Worm (Caenorhabditis elegans) whole organism, L4 larva: ENCODE measurements around the gene clec-59.

Source experiments
- D1046.2 ChIP-seq: fragments of 200-800 bp; sonication (Bioruptor generic); IDR thresholded peaks from 2 replicates; pipeline ENCODE4 v1.3.6; 2022; ENCODE audit warnings: missing genetic modification characterization, missing compliant biosample characterization
- F10B5.3 ChIP-seq: sonication (generic microtip); optimal IDR thresholded peaks from 2 replicates; lab custom pipeline; 2016; ENCODE audit warnings: mild to moderate bottlenecking, missing genetic modification characterization, missing compliant biosample characterization
- F26F4.8 ChIP-seq: fragments of 200-800 bp; sonication (Bioruptor generic); conservative IDR thresholded peaks from 2 replicates; pipeline ENCODE4 v1.3.6; 2022; ENCODE audit warnings: missing genetic modification characterization, missing compliant biosample characterization
- F44E2.7 ChIP-seq: fragments of 200-800 bp; sonication (Bioruptor generic); IDR thresholded peaks from 2 replicates; pipeline ENCODE4 v2.1.2; 2022; ENCODE audit warnings: missing genetic modification characterization, missing compliant biosample characterization
- R02D3.7 ChIP-seq: fragments of 150-350 bp; sonication (generic microtip); optimal IDR thresholded peaks from 3 replicates; lab custom pipeline; 2014; ENCODE audit warnings: missing biosample characterization, missing genetic modification characterization
- T26A8.4 ChIP-seq: fragments of 200-800 bp; sonication (Bioruptor generic); IDR thresholded peaks from 2 replicates; pipeline ENCODE4 v1.3.6; 2022; ENCODE audit warnings: missing genetic modification characterization, missing compliant biosample characterization
- Y105C5A.15 ChIP-seq: fragments of 200-800 bp; sonication (Bioruptor generic); IDR thresholded peaks from 2 replicates; pipeline ENCODE4 v1.3.6; 2022; ENCODE audit warnings: missing genetic modification characterization, missing compliant biosample characterization
- Y48G9A.11 ChIP-seq: fragments of 200-800 bp; sonication (Bioruptor generic); IDR thresholded peaks from 2 replicates; pipeline ENCODE4 v1.3.6; 2022; ENCODE audit warnings: missing genetic modification reagents, missing genetic modification characterization, missing compliant biosample characterization
- Y5F2A.4 ChIP-seq: fragments of 200-800 bp; sonication (Bioruptor generic); optimal IDR thresholded peaks from 2 replicates; lab custom pipeline; 2018; ENCODE audit warnings: mild to moderate bottlenecking, missing genetic modification characterization, missing compliant biosample characterization
- ZK546.5 ChIP-seq, 2 experiments: sonication (generic microtip); optimal IDR thresholded peaks; 2 replicates each; lab custom pipeline; 2017; ENCODE audit warnings: missing biosample characterization in 2 of 2, missing genetic modification characterization in 2 of 2
- aha-1 ChIP-seq: fragments of 150-350 bp; peaks from one replicate; lab custom pipeline; 2014; ENCODE audit warnings: missing biosample characterization, missing genetic modification characterization
- aly-2 ChIP-seq: sonication (generic microtip); optimal IDR thresholded peaks from 2 replicates; lab custom pipeline; 2018; ENCODE audit warnings: missing biosample characterization, missing genetic modification characterization
- ama-1 ChIP-seq: fragments of 150-350 bp; optimal IDR thresholded peaks from 2 replicates; lab custom pipeline; 2014; ENCODE audit warnings: inconsistent platforms, mixed read lengths
- arid-1 ChIP-seq: fragments of 200-800 bp; sonication (Bioruptor generic); conservative IDR thresholded peaks from 2 replicates; pipeline ENCODE4 v1.3.6; 2022; ENCODE audit warnings: missing genetic modification reagents, missing genetic modification characterization, missing compliant biosample characterization
- ceh-20 ChIP-seq: fragments of 200-800 bp; sonication (Bioruptor generic); IDR thresholded peaks from 2 replicates; pipeline ENCODE4 v1.3.6; 2022; ENCODE audit warnings: missing genetic modification reagents, missing genetic modification characterization, missing compliant biosample characterization
- ceh-32 ChIP-seq: sonication (generic microtip); optimal IDR thresholded peaks from 2 replicates; lab custom pipeline; 2016; ENCODE audit warnings: mild to moderate bottlenecking, missing genetic modification characterization, missing compliant biosample characterization; ENCODE audit not compliant: poor library complexity
- ceh-44 ChIP-seq: fragments of 200-800 bp; sonication (Bioruptor generic); IDR thresholded peaks from 2 replicates; pipeline ENCODE4 v1.3.6; 2022; ENCODE audit warnings: missing genetic modification reagents, missing genetic modification characterization, missing compliant biosample characterization
- ceh-62 ChIP-seq: sonication (generic microtip); optimal IDR thresholded peaks from 2 replicates; lab custom pipeline; 2017; ENCODE audit warnings: missing biosample characterization, missing genetic modification characterization
- daf-16 ChIP-seq, 3 experiments: sonication (generic microtip); optimal IDR thresholded peaks; 2 replicates each; lab custom pipeline; 2016 to 2017; ENCODE audit warnings: missing genetic modification characterization in 3 of 3, missing genetic modification reagents in 3 of 3, mild to moderate bottlenecking in 2 of 3, missing compliant biosample characterization in 2 of 3, missing biosample characterization in 1 of 3, moderate library complexity in 1 of 3
- daf-19 ChIP-seq: fragments of 200-800 bp; sonication (Bioruptor generic); conservative IDR thresholded peaks from 2 replicates; pipeline ENCODE4 v1.3.6; 2022; ENCODE audit warnings: missing genetic modification characterization, missing compliant biosample characterization
- daf-8 ChIP-seq: fragments of 200-800 bp; sonication (Bioruptor generic); IDR thresholded peaks from 2 replicates; pipeline ENCODE4 v1.3.6; 2022; ENCODE audit warnings: missing genetic modification characterization, missing compliant biosample characterization
- dmd-6 ChIP-seq: fragments of 200-800 bp; sonication (Bioruptor generic); IDR thresholded peaks from 2 replicates; pipeline ENCODE4 v1.3.6; 2022; ENCODE audit warnings: missing genetic modification reagents, missing genetic modification characterization, missing compliant biosample characterization
- dmd-8 ChIP-seq: fragments of 200-800 bp; sonication (Bioruptor generic); IDR thresholded peaks from 2 replicates; pipeline ENCODE4 v1.3.6; 2022; ENCODE audit warnings: missing genetic modification characterization, missing compliant biosample characterization
- dmd-9 ChIP-seq: fragments of 200-800 bp; sonication (Bioruptor generic); IDR thresholded peaks from 2 replicates; pipeline ENCODE4 v1.3.6; 2022; ENCODE audit warnings: missing genetic modification reagents, missing genetic modification characterization, missing compliant biosample characterization
- duxl-1 ChIP-seq: sonication (generic microtip); optimal IDR thresholded peaks from 2 replicates; lab custom pipeline; 2016; ENCODE audit warnings: mild to moderate bottlenecking, missing genetic modification characterization, moderate library complexity, missing compliant biosample characterization; ENCODE audit not compliant: poor library complexity
- fkh-10 ChIP-seq: fragments of 150-350 bp; optimal IDR thresholded peaks from 2 replicates; lab custom pipeline; 2014; ENCODE audit warnings: missing biosample characterization, missing genetic modification reagents, missing genetic modification characterization
- hmg-1.1 ChIP-seq: fragments of 200-800 bp; sonication (Bioruptor generic); IDR thresholded peaks from 2 replicates; pipeline ENCODE4 v1.3.6; 2022; ENCODE audit warnings: missing genetic modification reagents, missing genetic modification characterization, missing compliant biosample characterization
- lin-1 ChIP-seq: fragments of 200-800 bp; sonication (Bioruptor generic); IDR thresholded peaks from 2 replicates; pipeline ENCODE4 v1.3.6; 2022; ENCODE audit warnings: missing genetic modification reagents, missing genetic modification characterization, missing compliant biosample characterization
- lin-15B ChIP-seq: fragments of 150-350 bp; sonication (generic microtip); optimal IDR thresholded peaks from 3 replicates; lab custom pipeline; 2014; ENCODE audit warnings: missing biosample characterization, missing genetic modification characterization
- lin-29 ChIP-seq: fragments of 200-800 bp; sonication (Bioruptor generic); IDR thresholded peaks from 2 replicates; pipeline ENCODE4 v1.3.6; 2022; ENCODE audit warnings: missing genetic modification reagents, missing genetic modification characterization, missing compliant biosample characterization
- lin-39 ChIP-seq: fragments of 150-350 bp; optimal IDR thresholded peaks from 2 replicates; lab custom pipeline; 2014; ENCODE audit warnings: missing biosample characterization, missing genetic modification reagents, missing genetic modification characterization
- lir-3 ChIP-seq: sonication (generic microtip); optimal IDR thresholded peaks from 2 replicates; lab custom pipeline; 2016; ENCODE audit warnings: mild to moderate bottlenecking, missing genetic modification characterization, missing compliant biosample characterization
- lsy-2 ChIP-seq, 2 experiments: fragments of 150-350 bp in 1 of 2; sonication (generic microtip) in 1 of 2; optimal IDR thresholded peaks; 2 replicates each; lab custom pipeline; 2014 to 2017; ENCODE audit warnings: missing biosample characterization in 2 of 2, missing genetic modification characterization in 2 of 2
- mdl-1 ChIP-seq, 2 experiments: fragments of 150-350 bp in 1 of 2; sonication (generic microtip) in 1 of 2; optimal IDR thresholded peaks; 2 replicates each; lab custom pipeline; 2014 to 2017; ENCODE audit warnings: missing biosample characterization in 2 of 2, missing genetic modification characterization in 2 of 2
- mdt-29 ChIP-seq: fragments of 200-800 bp; sonication (Bioruptor generic); IDR thresholded peaks from 2 replicates; pipeline ENCODE4 v1.3.6; 2022; ENCODE audit warnings: missing genetic modification reagents, missing genetic modification characterization, missing compliant biosample characterization
- mxl-2 ChIP-seq: fragments of 200-800 bp; sonication (Bioruptor generic); conservative IDR thresholded peaks from 2 replicates; pipeline ENCODE4 v1.3.6; 2022; ENCODE audit warnings: missing genetic modification reagents, missing genetic modification characterization, missing compliant biosample characterization
- mxl-3 ChIP-seq: fragments of 200-800 bp; sonication (Bioruptor generic); optimal IDR thresholded peaks from 2 replicates; lab custom pipeline; 2018; ENCODE audit warnings: mild to moderate bottlenecking, missing genetic modification characterization, missing compliant biosample characterization
- nhr-42 ChIP-seq: fragments of 200-800 bp; sonication (Bioruptor generic); IDR thresholded peaks from 2 replicates; pipeline ENCODE4 v1.3.6; 2022; ENCODE audit warnings: missing genetic modification characterization, missing compliant biosample characterization
- nhr-76 ChIP-seq: fragments of 150-350 bp; optimal IDR thresholded peaks from 2 replicates; lab custom pipeline; 2014; ENCODE audit warnings: missing biosample characterization, missing genetic modification characterization
- nhr-77 ChIP-seq: fragments of 150-350 bp; optimal IDR thresholded peaks from 2 replicates; lab custom pipeline; 2014; ENCODE audit warnings: missing biosample characterization, missing genetic modification characterization
- pha-4 ChIP-seq, 2 experiments: fragments of 150-350 bp in 1 of 2; fragments of 200-800 bp in 1 of 2; sonication (Bioruptor generic) in 1 of 2; IDR thresholded peaks in 1 of 2; optimal IDR thresholded peaks in 1 of 2; 2 replicates each; pipeline versions ENCODE4 v1.3.6 to Lab custom; 2014 to 2022; ENCODE audit warnings: missing genetic modification characterization in 2 of 2, missing genetic modification reagents in 2 of 2, missing biosample characterization in 1 of 2, missing compliant biosample characterization in 1 of 2
- php-3 ChIP-seq: fragments of 200-800 bp; sonication (Bioruptor generic); IDR thresholded peaks from 2 replicates; pipeline ENCODE4 v1.3.6; 2022; ENCODE audit warnings: missing genetic modification reagents, missing genetic modification characterization, missing compliant biosample characterization
- sdz-12 ChIP-seq: fragments of 200-800 bp; sonication (Bioruptor generic); optimal IDR thresholded peaks from 2 replicates; lab custom pipeline; 2018; ENCODE audit warnings: mild to moderate bottlenecking, missing genetic modification characterization, missing compliant biosample characterization
- snpc-1.2 ChIP-seq: fragments of 200-800 bp; sonication (Bioruptor generic); IDR thresholded peaks from 2 replicates; pipeline ENCODE4 v1.3.6; 2022; ENCODE audit warnings: missing genetic modification reagents, missing genetic modification characterization, missing compliant biosample characterization
- snpc-4 ChIP-seq: fragments of 150-350 bp; optimal IDR thresholded peaks from 2 replicates; lab custom pipeline; 2014; ENCODE audit warnings: missing biosample characterization, missing genetic modification characterization
- unc-39 ChIP-seq: sonication (generic microtip); optimal IDR thresholded peaks from 2 replicates; lab custom pipeline; 2017; ENCODE audit warnings: missing biosample characterization, missing genetic modification characterization
- zag-1 ChIP-seq: fragments of 150-350 bp; optimal IDR thresholded peaks from 2 replicates; lab custom pipeline; 2014; ENCODE audit warnings: missing biosample characterization, missing genetic modification characterization
- zfp-3 ChIP-seq: fragments of 200-800 bp; sonication (Bioruptor generic); conservative IDR thresholded peaks from 2 replicates; pipeline ENCODE4 v1.3.6; 2022; ENCODE audit warnings: missing genetic modification reagents, missing genetic modification characterization, missing compliant biosample characterization
- zip-11 ChIP-seq: fragments of 200-800 bp; sonication (Bioruptor generic); IDR thresholded peaks from 2 replicates; pipeline ENCODE4 v1.3.6; 2022; ENCODE audit warnings: missing genetic modification characterization, missing compliant biosample characterization

clec-59 gene

DNA sequence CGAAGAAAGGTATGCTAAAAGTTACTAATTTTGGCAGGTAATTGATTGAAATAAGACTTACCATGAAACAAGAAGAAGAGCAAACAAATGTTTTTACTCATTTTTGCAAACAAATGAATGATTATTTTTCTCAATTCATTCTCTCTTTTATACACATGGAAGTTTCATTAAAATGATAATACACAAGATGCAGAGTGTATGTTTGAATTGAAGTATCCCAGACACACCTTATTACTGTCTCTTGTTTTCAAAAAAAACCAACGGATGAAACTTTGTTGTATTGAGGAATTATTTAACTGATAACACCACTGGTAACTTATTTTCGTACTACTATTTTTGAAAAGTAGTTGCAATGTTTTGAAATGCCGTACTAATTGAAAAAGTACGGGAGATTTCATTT is at the start of gene clec-59:
TSS of gene clec-59 (minus strand) at position 101 of the 400 bp plus-strand sequence.
- TF ChIP-seq lir-3 (no peak), daf-8 (GFP tag; lab: Robert Waterston, UW) (no peak), ceh-44 (GFP tag; lab: Robert Waterston, UW) (no peak), lin-15B (tag; lab: Kevin White, UChicago) (no peak), hmg-1.1 (GFP tag; lab: Robert Waterston, UW) (no peak), aha-1 (tag; lab: Kevin White, UChicago) (no peak), mxl-2 (no peak), lsy-2 (tag; optimal IDR thresholded peaks at IDR 0.05; lab: Kevin White, UChicago) (no peak), zfp-3 (GFP tag; lab: Robert Waterston, UW) (no peak), snpc-4 (no peak), Y48G9A.11 (GFP tag; lab: Robert Waterston, UW) (no peak), ceh-32 (no peak), ama-1 (lab: Kevin White, UChicago) (no peak)

DNA sequence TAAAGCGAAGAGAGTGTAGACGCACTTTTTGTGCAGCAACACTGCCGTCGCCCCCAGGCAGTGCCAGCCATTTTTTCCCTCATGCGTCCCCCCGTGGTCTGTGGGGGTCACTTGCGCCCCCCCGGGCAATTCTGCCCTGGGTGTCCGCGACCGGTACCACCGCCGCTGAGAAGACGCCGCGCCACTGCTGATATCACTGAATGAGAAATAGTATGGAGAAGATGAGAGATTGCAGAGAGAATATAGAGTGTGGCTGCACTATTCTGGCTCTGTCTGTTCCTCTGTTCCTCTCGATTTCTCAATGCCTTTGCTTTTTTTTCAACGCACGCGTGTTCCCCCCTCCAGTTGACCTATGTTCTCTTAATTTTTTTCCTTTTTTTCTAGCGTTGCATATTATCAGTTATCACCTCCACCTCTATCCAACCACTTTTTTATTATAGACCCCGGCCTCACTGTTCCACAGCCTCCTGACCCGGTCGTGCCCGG is 48.4 kb upstream of the clec-59 start, which contains the start of gene mab-10:
TSS of gene mab-10 (plus strand) at position 436 of the 486 bp plus-strand sequence.
- TF ChIP-seq zag-1 (tag; lab: Kevin White, UChicago) (no peak), dmd-8 (GFP tag; lab: Robert Waterston, UW) (no peak), mdt-29 (no peak), F10B5.3 (tag; lab: Kevin White, UChicago) (no peak), lin-1 (GFP tag; lab: Robert Waterston, UW) (peak; percentile 23; the same call in 1 of the 2 replicates), duxl-1 (tag; lab: Kevin White, UChicago) (peak; percentile 20), snpc-1.2 (GFP tag; lab: Robert Waterston, UW) (no peak), hmg-1.1 (GFP tag; lab: Robert Waterston, UW) (peak; percentile 78), Y48G9A.11 (GFP tag; lab: Robert Waterston, UW) (no peak), nhr-77 (no peak), zfp-3 (GFP tag; lab: Robert Waterston, UW) (no peak), dmd-9 (GFP tag; lab: Robert Waterston, UW) (no peak), R02D3.7 (tag; lab: Kevin White, UChicago) (no peak), Y105C5A.15 (GFP tag; lab: Robert Waterston, UW) (no peak), T26A8.4 (GFP tag; lab: Robert Waterston, UW) (0 out of 2 replicates have a peak, but pooled peaks have one; percentile 47), daf-16 (GFP tag; optimal IDR thresholded peaks at IDR 0.05; lab: Kevin White, UChicago) (peak in 1 of 2 experiments; percentile 26), daf-16 (tag; optimal IDR thresholded peaks at IDR 0.05; lab: Kevin White, UChicago) (peak; percentile 40), ceh-62 (tag; lab: Kevin White, UChicago) (no peak), daf-19 (GFP tag; lab: Robert Waterston, UW) (no peak), Y5F2A.4 (GFP tag; lab: Kevin White, UChicago) (no peak), nhr-42 (GFP tag; lab: Robert Waterston, UW) (no peak), sdz-12 (GFP tag; lab: Kevin White, UChicago) (no peak), ceh-20 (peak; percentile 46; the same call in 1 of the 2 replicates), arid-1 (GFP tag; lab: Robert Waterston, UW) (no peak), aly-2 (tag; lab: Kevin White, UChicago) (no peak), unc-39 (tag; lab: Kevin White, UChicago) (no peak), pha-4 (GFP tag; IDR thresholded peaks at IDR 0.05; lab: Robert Waterston, UW) (peak; percentile 17; the same call in 1 of the 2 replicates), pha-4 (tag; optimal IDR thresholded peaks at IDR 0.05; lab: Kevin White, UChicago) (peak; percentile 49), lin-29 (GFP tag; lab: Robert Waterston, UW) (no peak), fkh-10 (GFP tag; lab: Kevin White, UChicago) (no peak), zip-11 (GFP tag; lab: Robert Waterston, UW) (no peak), php-3 (GFP tag; lab: Robert Waterston, UW) (peak; percentile 71; the same call in 1 of the 2 replicates), ZK546.5 (tag; optimal IDR thresholded peaks at IDR 0.05; lab: Kevin White, UChicago) (no peak), mdl-1 (tag; optimal IDR thresholded peaks at IDR 0.05; lab: Kevin White, UChicago) (peak; percentile 14 to 80), dmd-6 (peak; percentile 44), mxl-3 (peak; percentile 83), ama-1 (lab: Kevin White, UChicago) (no peak), D1046.2 (GFP tag; lab: Robert Waterston, UW) (no peak), lin-15B (tag; lab: Kevin White, UChicago) (no peak), lin-39 (tag; lab: Kevin White, UChicago) (no peak), F26F4.8 (GFP tag; lab: Robert Waterston, UW) (no peak), nhr-76 (tag; lab: Kevin White, UChicago) (no peak), F44E2.7 (GFP tag; lab: Robert Waterston, UW) (0 out of 2 replicates have a peak, but pooled peaks have one; percentile 19)
